ENCODE assay signal across 1 worm cellular context in genomic region chrX:13320575-13320974, ce11.
TF ChIP-seq lines count a peak whose summit lies in the region.

No protein-coding gene starts in this region.

TF ChIP-seq in whole organism, L1 larva, 84 proteins besides CTCF, POLR2A, EP300 and RAD21 (continued from another document):
- TF ChIP-seq snu-23 (GFP tag; optimal IDR thresholded peaks at IDR 0.05; lab: Kevin White, UChicago) (peak; percentile 71), ceh-88 (GFP tag; IDR thresholded peaks at IDR 0.05; lab: Robert Waterston, UW) (no peak), lin-39 (tag; optimal IDR thresholded peaks at IDR 0.05; lab: Kevin White, UChicago) (no peak), xbp-1 (tag; optimal IDR thresholded peaks at IDR 0.05; lab: Kevin White, UChicago) (no peak), ces-1 (GFP tag; optimal IDR thresholded peaks at IDR 0.05; lab: Kevin White, UChicago) (no peak), nhr-71 (tag; optimal IDR thresholded peaks at IDR 0.05; lab: Kevin White, UChicago) (peak; percentile 79), rnt-1 (tag; optimal IDR thresholded peaks at IDR 0.05; lab: Kevin White, UChicago) (peak; percentile 55), unc-62 (GFP tag; optimal IDR thresholded peaks at IDR 0.05; lab: Kevin White, UChicago) (no peak), fos-1 (tag; optimal IDR thresholded peaks at IDR 0.05; lab: Kevin White, UChicago) (no peak), fkh-4 (tag; optimal IDR thresholded peaks at IDR 0.05; lab: Kevin White, UChicago; ENCODE audit: borderline replicate concordance) (no peak), unc-86 (tag; optimal IDR thresholded peaks at IDR 0.05; lab: Kevin White, UChicago) (no peak), zip-4 (GFP tag; optimal IDR thresholded peaks at IDR 0.05; lab: Kevin White, UChicago) (no peak), ceh-8 (GFP tag; optimal IDR thresholded peaks at IDR 0.05; lab: Kevin White, UChicago) (no peak), blmp-1 (tag; optimal IDR thresholded peaks at IDR 0.05; lab: Kevin White, UChicago) (peak; percentile 96), nhr-12 (tag; optimal IDR thresholded peaks at IDR 0.05; lab: Kevin White, UChicago) (no peak), fkh-10 (GFP tag; optimal IDR thresholded peaks at IDR 0.05; lab: Kevin White, UChicago) (no peak), nhr-47 (tag; optimal IDR thresholded peaks at IDR 0.05; lab: Kevin White, UChicago) (peak; percentile 3), pag-3 (tag; optimal IDR thresholded peaks at IDR 0.05; lab: Kevin White, UChicago; ENCODE audit: borderline replicate concordance, insufficient read depth) (no peak), unc-30 (tag; optimal IDR thresholded peaks at IDR 0.05; lab: Kevin White, UChicago) (no peak), ceh-63 (GFP tag; optimal IDR thresholded peaks at IDR 0.05; lab: Kevin White, UChicago) (no peak), dpl-1 (GFP tag; optimal IDR thresholded peaks at IDR 0.05; lab: Kevin White, UChicago) (peak in 1 of 3 experiments; percentile 23), efl-3 (GFP tag; optimal IDR thresholded peaks at IDR 0.05; lab: Kevin White, UChicago) (no peak), nhr-28 (tag; optimal IDR thresholded peaks at IDR 0.05; lab: Kevin White, UChicago) (no peak), C16A3.4 (tag; optimal IDR thresholded peaks at IDR 0.05; lab: Kevin White, UChicago) (peak; percentile 55), ama-1 (optimal IDR thresholded peaks at IDR 0.05; lab: Kevin White, UChicago) (peak; percentile 22), nhr-237 (tag; optimal IDR thresholded peaks at IDR 0.05; lab: Kevin White, UChicago) (no peak), aha-1 (tag; optimal IDR thresholded peaks at IDR 0.05; lab: Kevin White, UChicago) (no peak), mef-2 (tag; optimal IDR thresholded peaks at IDR 0.05; lab: Kevin White, UChicago) (no peak), efl-1 (optimal IDR thresholded peaks at IDR 0.05; lab: Kevin White, UChicago) (no peak), efl-1 (GFP tag; optimal IDR thresholded peaks at IDR 0.05 in 1 of 2; lab: Kevin White, UChicago) (no peak), Y116A8C.19 (tag; optimal IDR thresholded peaks at IDR 0.05; lab: Kevin White, UChicago; ENCODE audit: borderline replicate concordance) (no peak), unc-130 (tag; optimal IDR thresholded peaks at IDR 0.05; lab: Kevin White, UChicago) (no peak), hlh-17 (GFP tag; optimal IDR thresholded peaks at IDR 0.05; lab: Kevin White, UChicago; ENCODE audit: borderline replicate concordance) (no peak), fkh-8 (tag; optimal IDR thresholded peaks at IDR 0.05; lab: Kevin White, UChicago) (no peak), nhr-84 (tag; optimal IDR thresholded peaks at IDR 0.05; lab: Kevin White, UChicago) (no peak), aly-2 (tag; optimal IDR thresholded peaks at IDR 0.05; lab: Kevin White, UChicago) (no peak), egl-27 (tag; optimal IDR thresholded peaks at IDR 0.05; lab: Kevin White, UChicago) (no peak), zag-1 (tag; optimal IDR thresholded peaks at IDR 0.05; lab: Kevin White, UChicago) (no peak)
TF ChIP-seq in whole organism, L1 larva: peak in this region for 22.
